Worm (Caenorhabditis elegans) whole organism, L1 larva: ENCODE data around the gene arrd-28.

Experiments
- ama-1 ChIP-seq: fragments of 150-350 bp; optimal IDR thresholded peaks from 2 replicates; lab custom pipeline; 2014
- ceh-88 ChIP-seq: fragments of 200-800 bp; sonication (Bioruptor generic); IDR thresholded peaks from 2 replicates; pipeline ENCODE4 v1.3.6; 2022; ENCODE audit warnings: missing genetic modification characterization, missing compliant biosample characterization
- ces-1 ChIP-seq: fragments of 150-350 bp; optimal IDR thresholded peaks from 2 replicates; lab custom pipeline; 2014; ENCODE audit warnings: missing biosample characterization, missing genetic modification reagents, missing genetic modification characterization
- fkh-4 ChIP-seq: sonication (generic microtip); optimal IDR thresholded peaks from 2 replicates; lab custom pipeline; 2016; ENCODE audit warnings: missing compliant biosample characterization, missing genetic modification characterization, borderline replicate concordance
- jun-1 ChIP-seq: fragments of 150-350 bp; optimal IDR thresholded peaks from 2 replicates; lab custom pipeline; 2014; ENCODE audit warnings: missing biosample characterization, missing genetic modification reagents, missing genetic modification characterization
- lsy-2 ChIP-seq, 2 experiments: fragments of 150-350 bp; optimal IDR thresholded peaks; 2 replicates each; lab custom pipeline; 2014; ENCODE audit warnings: missing biosample characterization in 2 of 2, missing genetic modification characterization in 2 of 2
- mab-9 ChIP-seq: fragments of 200-800 bp; sonication (Bioruptor generic); IDR thresholded peaks from 2 replicates; pipeline ENCODE4 v1.3.6; 2022; ENCODE audit warnings: missing genetic modification reagents, missing genetic modification characterization, missing compliant biosample characterization
- nhr-12 ChIP-seq: sonication (generic microtip); optimal IDR thresholded peaks from 2 replicates; lab custom pipeline; 2017; ENCODE audit warnings: missing biosample characterization, missing genetic modification characterization
- nhr-28 ChIP-seq: fragments of 150-350 bp; optimal IDR thresholded peaks from 2 replicates; lab custom pipeline; 2014; ENCODE audit warnings: missing biosample characterization, missing genetic modification characterization
- rnt-1 ChIP-seq: sonication (generic microtip); optimal IDR thresholded peaks from 2 replicates; lab custom pipeline; 2016; ENCODE audit warnings: mild to moderate bottlenecking, missing genetic modification characterization, moderate library complexity, missing compliant biosample characterization
- tbx-2 ChIP-seq: sonication (generic microtip); optimal IDR thresholded peaks from 2 replicates; lab custom pipeline; 2016; ENCODE audit warnings: missing genetic modification characterization, missing compliant biosample characterization
- ztf-4 ChIP-seq: fragments of 150-350 bp; optimal IDR thresholded peaks from 2 replicates; lab custom pipeline; 2014; ENCODE audit warnings: missing biosample characterization, missing genetic modification characterization

ce11 chrX:10167005-10167404 is 16.8 kb upstream of the arrd-28 start, which contains the start of gene rnp-9:
- TF ChIP-seq ceh-88 (no peak), nhr-12 (tag; lab: Kevin White, UChicago) (no peak), ces-1 (GFP tag; lab: Kevin White, UChicago) (no peak), lsy-2 (tag; optimal IDR thresholded peaks at IDR 0.05; lab: Kevin White, UChicago) (no peak), rnt-1 (tag; lab: Kevin White, UChicago) (no peak), tbx-2 (no peak), ama-1 (lab: Kevin White, UChicago) (no peak), mab-9 (GFP tag; lab: Robert Waterston, UW) (no peak), ztf-4 (tag; lab: Kevin White, UChicago) (no peak), fkh-4 (no peak), nhr-28 (tag; lab: Kevin White, UChicago) (no peak), jun-1 (tag; lab: Kevin White, UChicago) (no peak)
